Worm (Caenorhabditis elegans) whole organism, mixed stage, embryonic: ENCODE measurements around the gene F46C5.1.

Experiments
- bed-3 ChIP-seq: fragments of 200-800 bp; sonication (Bioruptor generic); optimal IDR thresholded peaks from 3 replicates; lab custom pipeline; 2018; ENCODE audit warnings: mild to moderate bottlenecking, missing genetic modification characterization, moderate library complexity, missing compliant biosample characterization
- blmp-1 ChIP-seq: fragments of 150-350 bp; optimal IDR thresholded peaks from 2 replicates; lab custom pipeline; 2014; ENCODE audit warnings: missing biosample characterization, missing genetic modification characterization
- ceh-39 ChIP-seq: fragments of 150-350 bp; optimal IDR thresholded peaks from 2 replicates; lab custom pipeline; 2014; ENCODE audit warnings: missing biosample characterization, missing genetic modification characterization
- ceh-43 ChIP-seq: fragments of 200-800 bp; sonication (Bioruptor generic); optimal IDR thresholded peaks from 2 replicates; lab custom pipeline; 2018; ENCODE audit warnings: mild to moderate bottlenecking, missing genetic modification characterization, moderate library complexity, missing compliant biosample characterization
- ceh-83 ChIP-seq: fragments of 200-800 bp; sonication (Bioruptor generic); optimal IDR thresholded peaks from 2 replicates; lab custom pipeline; 2018; ENCODE audit warnings: mild to moderate bottlenecking, missing genetic modification characterization, missing compliant biosample characterization
- ces-1 ChIP-seq: fragments of 150-350 bp; optimal IDR thresholded peaks from 2 replicates; lab custom pipeline; 2014; ENCODE audit warnings: missing biosample characterization, missing genetic modification reagents, missing genetic modification characterization
- cnd-1 ChIP-seq: fragments of 200-800 bp; sonication (Bioruptor generic); optimal IDR thresholded peaks from 2 replicates; lab custom pipeline; 2018; ENCODE audit warnings: mild to moderate bottlenecking, missing genetic modification characterization, missing compliant biosample characterization
- drap-1 ChIP-seq: fragments of 200-800 bp; sonication (Bioruptor generic); optimal IDR thresholded peaks from 3 replicates; lab custom pipeline; 2018; ENCODE audit warnings: mild to moderate bottlenecking, missing genetic modification characterization, missing compliant biosample characterization
- elt-1 ChIP-seq: sonication (generic microtip); optimal IDR thresholded peaks from 2 replicates; lab custom pipeline; 2017; ENCODE audit warnings: missing genetic modification characterization, mild to moderate bottlenecking, missing compliant biosample characterization, antibody characterized with exemption, moderate library complexity, borderline replicate concordance; ENCODE audit not compliant: insufficient read depth
- elt-3 ChIP-seq: fragments of 150-350 bp; optimal IDR thresholded peaks from 2 replicates; lab custom pipeline; 2014; ENCODE audit warnings: missing biosample characterization, missing genetic modification characterization
- flh-1 ChIP-seq: fragments of 200-800 bp; sonication (Bioruptor generic); optimal IDR thresholded peaks from 2 replicates; lab custom pipeline; 2018; ENCODE audit warnings: mild to moderate bottlenecking, missing genetic modification characterization, moderate library complexity, missing compliant biosample characterization
- ham-2 ChIP-seq: fragments of 200-800 bp; sonication (Bioruptor generic); optimal IDR thresholded peaks from 2 replicates; lab custom pipeline; 2018; ENCODE audit warnings: mild to moderate bottlenecking, missing genetic modification characterization, missing compliant biosample characterization
- hlh-1 ChIP-seq: fragments of 150-350 bp; optimal IDR thresholded peaks from 2 replicates; lab custom pipeline; 2014; ENCODE audit warnings: missing biosample characterization, missing genetic modification reagents, missing genetic modification characterization
- lin-13 ChIP-seq: fragments of 150-350 bp; optimal IDR thresholded peaks from 2 replicates; lab custom pipeline; 2014; ENCODE audit warnings: missing biosample characterization, missing genetic modification characterization
- lin-32 ChIP-seq: fragments of 200-800 bp; sonication (Bioruptor generic); optimal IDR thresholded peaks from 2 replicates; lab custom pipeline; 2018; ENCODE audit warnings: mild to moderate bottlenecking, missing genetic modification characterization, missing compliant biosample characterization
- lsy-2 ChIP-seq: fragments of 150-350 bp; optimal IDR thresholded peaks from 2 replicates; lab custom pipeline; 2014; ENCODE audit warnings: missing biosample characterization, missing genetic modification characterization
- mab-5 ChIP-seq: fragments of 150-350 bp; optimal IDR thresholded peaks from 2 replicates; lab custom pipeline; 2014; ENCODE audit warnings: missing biosample characterization, missing genetic modification characterization
- mep-1 ChIP-seq: fragments of 150-350 bp; optimal IDR thresholded peaks from 2 replicates; lab custom pipeline; 2017; ENCODE audit warnings: missing biosample characterization, missing genetic modification reagents, missing genetic modification characterization, inconsistent platforms
- mls-2 ChIP-seq: sonication (generic microtip); optimal IDR thresholded peaks from 2 replicates; lab custom pipeline; 2016; ENCODE audit warnings: mild to moderate bottlenecking, missing genetic modification characterization, moderate library complexity, missing compliant biosample characterization
- nhr-12 ChIP-seq: fragments of 150-350 bp; optimal IDR thresholded peaks from 2 replicates; lab custom pipeline; 2014; ENCODE audit warnings: missing biosample characterization, missing genetic modification characterization
- nhr-2 ChIP-seq: fragments of 150-350 bp; optimal IDR thresholded peaks from 2 replicates; lab custom pipeline; 2014; ENCODE audit warnings: missing biosample characterization, missing genetic modification characterization
- nhr-237 ChIP-seq: fragments of 150-350 bp; optimal IDR thresholded peaks from 2 replicates; lab custom pipeline; 2014; ENCODE audit warnings: missing biosample characterization, missing genetic modification characterization
- nhr-28 ChIP-seq: fragments of 150-350 bp; optimal IDR thresholded peaks from 2 replicates; lab custom pipeline; 2014; ENCODE audit warnings: missing biosample characterization, missing genetic modification characterization
- nhr-76 ChIP-seq: sonication (generic microtip); optimal IDR thresholded peaks from 2 replicates; lab custom pipeline; 2017; ENCODE audit warnings: missing biosample characterization, missing genetic modification characterization
- sem-2 ChIP-seq: fragments of 200-800 bp; sonication (Bioruptor generic); optimal IDR thresholded peaks from 2 replicates; lab custom pipeline; 2018; ENCODE audit warnings: mild to moderate bottlenecking, missing genetic modification characterization, missing compliant biosample characterization
- snpc-4 ChIP-seq: fragments of 150-350 bp; optimal IDR thresholded peaks from 2 replicates; lab custom pipeline; 2014; ENCODE audit warnings: missing biosample characterization, missing genetic modification characterization
- sptf-1 ChIP-seq: sonication (generic microtip); optimal IDR thresholded peaks from 2 replicates; lab custom pipeline; 2017; ENCODE audit warnings: mild to moderate bottlenecking, missing genetic modification characterization, moderate library complexity, missing compliant biosample characterization
- tbx-8 ChIP-seq: fragments of 200-800 bp; sonication (Bioruptor generic); optimal IDR thresholded peaks from 2 replicates; lab custom pipeline; 2018; ENCODE audit warnings: mild to moderate bottlenecking, missing genetic modification characterization, moderate library complexity, missing compliant biosample characterization
- unc-120 ChIP-seq: sonication (generic microtip); optimal IDR thresholded peaks from 2 replicates; lab custom pipeline; 2017; ENCODE audit warnings: missing genetic modification characterization, missing compliant biosample characterization; ENCODE audit not compliant: poor library complexity, severe bottlenecking
- unc-62 ChIP-seq: fragments of 150-350 bp; optimal IDR thresholded peaks from 2 replicates; lab custom pipeline; 2014; ENCODE audit warnings: missing biosample characterization, missing genetic modification reagents, missing genetic modification characterization
- zip-8 ChIP-seq: fragments of 150-350 bp; optimal IDR thresholded peaks from 2 replicates; lab custom pipeline; 2014; ENCODE audit warnings: missing biosample characterization, missing genetic modification characterization
- ztf-11 ChIP-seq: fragments of 150-350 bp; optimal IDR thresholded peaks from 2 replicates; lab custom pipeline; 2014; ENCODE audit warnings: missing biosample characterization, missing genetic modification characterization

F46C5.1 gene

ce11 chrII:8821140-8821595, at the start of gene F46C5.1:
Gene F46C5.1, minus strand, starts transcription at chrII:8821190.
- TF ChIP-seq mep-1 (tag; lab: Kevin White, UChicago) (no peak), sem-2 (GFP tag; lab: Kevin White, UChicago) (no peak)

DNA sequence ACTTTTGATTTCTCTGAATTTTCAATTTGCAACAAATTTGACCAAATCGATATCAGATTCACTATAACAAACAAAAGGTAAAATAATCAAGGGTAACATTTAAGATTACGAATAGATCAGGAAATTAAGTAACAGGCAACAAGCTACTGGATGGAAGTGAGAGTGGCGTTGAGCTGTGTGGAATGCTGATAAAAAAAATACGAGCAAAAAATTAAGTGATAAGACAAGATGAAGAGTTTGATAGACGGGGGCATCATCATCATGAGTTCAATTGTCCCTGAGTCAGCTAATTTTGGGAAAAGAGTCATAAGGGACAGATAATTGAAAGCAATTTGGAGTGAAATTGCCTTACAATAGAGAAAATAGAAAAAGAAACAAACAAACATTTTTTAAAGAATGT, 45.9 kb upstream of the F46C5.1 start:
- TF ChIP-seq lin-32, result no peak
- no peak for TF ChIP-seq nhr-237 (tag; lab: Kevin White, UChicago)
- TF ChIP-seq tbx-8, result no peak
- no peak for TF ChIP-seq ceh-39 (tag; lab: Kevin White, UChicago)
- no peak for TF ChIP-seq ces-1 (GFP tag; lab: Kevin White, UChicago)
- TF ChIP-seq lsy-2 (tag; lab: Kevin White, UChicago), result no peak
- TF ChIP-seq ztf-11 (tag; lab: Kevin White, UChicago), result no peak
- TF ChIP-seq mls-2 (tag; lab: Kevin White, UChicago), result no peak
- no peak for TF ChIP-seq ceh-43
- no peak for TF ChIP-seq nhr-12
- TF ChIP-seq snpc-4 (tag; lab: Kevin White, UChicago), result no peak
- TF ChIP-seq hlh-1 (tag; lab: Kevin White, UChicago), result no peak
- TF ChIP-seq sptf-1, result no peak
- no peak for TF ChIP-seq nhr-28 (tag; lab: Kevin White, UChicago)
- TF ChIP-seq elt-1 (tag; lab: Kevin White, UChicago), result no peak

DNA sequence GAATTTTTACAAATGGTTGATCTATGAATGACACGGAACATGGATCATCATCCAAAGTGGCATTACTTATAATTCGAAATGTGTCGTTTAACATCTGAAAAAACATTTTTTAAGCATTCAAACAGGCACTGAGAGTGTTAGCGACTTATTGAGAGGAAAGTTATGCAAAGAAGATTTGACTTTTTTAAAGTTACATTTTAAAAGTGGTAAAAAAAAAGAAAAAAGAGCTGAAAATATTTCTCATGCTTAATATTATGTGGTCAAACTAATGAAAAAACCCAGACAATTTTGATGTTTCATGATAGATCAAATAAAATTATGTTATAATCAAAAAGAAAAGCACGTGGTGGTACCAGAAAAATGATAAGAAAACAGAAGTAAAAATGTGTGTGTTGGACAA, 44.1 kb upstream of the F46C5.1 start, which contains the start of gene npr-20:
Gene npr-20 (minus strand): TSS at position 101 of the 400 bp plus-strand sequence.
- TF ChIP-seq mab-5 (tag; lab: Kevin White, UChicago) (no peak), sptf-1 (no peak), blmp-1 (tag; lab: Kevin White, UChicago) (no peak), nhr-237 (tag; lab: Kevin White, UChicago) (no peak), nhr-2 (tag; lab: Kevin White, UChicago) (no peak), ham-2 (GFP tag; lab: Kevin White, UChicago) (no peak), sem-2 (GFP tag; lab: Kevin White, UChicago) (no peak), ces-1 (GFP tag; lab: Kevin White, UChicago) (no peak), drap-1 (GFP tag; lab: Kevin White, UChicago) (no peak), ceh-83 (GFP tag; lab: Kevin White, UChicago) (no peak), flh-1 (GFP tag; lab: Kevin White, UChicago) (no peak), lin-13 (tag; lab: Kevin White, UChicago) (no peak), mls-2 (tag; lab: Kevin White, UChicago) (no peak), ceh-39 (tag; lab: Kevin White, UChicago) (no peak), elt-1 (tag; lab: Kevin White, UChicago) (no peak), hlh-1 (tag; lab: Kevin White, UChicago) (no peak), nhr-12 (no peak), cnd-1 (tag; lab: Kevin White, UChicago) (no peak), bed-3 (GFP tag; lab: Kevin White, UChicago) (no peak)
- TF ChIP-seq, all 35 proteins: peak for 0

- TF ChIP-seq nhr-76 (tag; lab: Kevin White, UChicago), result no peak
- TF ChIP-seq unc-120 (tag; lab: Kevin White, UChicago), result no peak
- no peak for TF ChIP-seq cnd-1 (tag; lab: Kevin White, UChicago)
- no peak for TF ChIP-seq nhr-237 (tag; lab: Kevin White, UChicago)
- TF ChIP-seq ztf-11 (tag; lab: Kevin White, UChicago), result no peak
- no peak for TF ChIP-seq hlh-1 (tag; lab: Kevin White, UChicago)
- TF ChIP-seq ceh-43, result no peak
- no peak for TF ChIP-seq elt-3 (tag; lab: Kevin White, UChicago)
- TF ChIP-seq ham-2 (GFP tag; lab: Kevin White, UChicago), result no peak
- TF ChIP-seq unc-62 (GFP tag; lab: Kevin White, UChicago), result no peak
- no peak for TF ChIP-seq ceh-83 (GFP tag; lab: Kevin White, UChicago)
- no peak for TF ChIP-seq drap-1 (GFP tag; lab: Kevin White, UChicago)
These were observed 38.6 kb upstream of the F46C5.1 start, which contains the start of gene snb-6 for ce11 chrII:8859596-8859995. Gene snb-6, minus strand, starts transcription at chrII:8859696.

DNA sequence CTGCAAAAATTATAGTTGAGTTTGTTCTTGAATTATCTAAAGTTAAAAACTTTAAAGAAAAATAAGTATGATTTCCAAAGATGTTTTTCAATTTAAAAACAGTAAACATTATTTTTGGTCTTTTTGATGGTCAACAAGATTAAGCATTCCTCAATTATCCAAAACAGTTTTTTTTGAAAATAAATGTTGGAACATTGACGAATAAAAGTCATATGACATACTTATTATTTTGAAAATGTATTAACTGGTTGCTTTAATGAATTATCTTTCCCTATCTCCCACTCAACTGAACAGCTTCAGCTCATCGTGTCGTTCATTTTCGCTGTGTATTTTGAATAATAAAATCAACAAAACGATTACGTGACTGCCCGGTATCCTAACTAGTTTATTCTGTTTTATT, 36.1 kb upstream of the F46C5.1 start:
- TF ChIP-seq flh-1 (GFP tag; lab: Kevin White, UChicago), result no peak
- TF ChIP-seq ztf-11 (tag; lab: Kevin White, UChicago), result no peak
- TF ChIP-seq ham-2 (GFP tag; lab: Kevin White, UChicago), result no peak
- no peak for TF ChIP-seq nhr-28 (tag; lab: Kevin White, UChicago)
- no peak for TF ChIP-seq unc-62 (GFP tag; lab: Kevin White, UChicago)
- no peak for TF ChIP-seq lin-13 (tag; lab: Kevin White, UChicago)
- TF ChIP-seq mls-2 (tag; lab: Kevin White, UChicago), result no peak
- no peak for TF ChIP-seq nhr-237 (tag; lab: Kevin White, UChicago)
- no peak for TF ChIP-seq drap-1 (GFP tag; lab: Kevin White, UChicago)
- no peak for TF ChIP-seq elt-3 (tag; lab: Kevin White, UChicago)
- TF ChIP-seq mab-5 (tag; lab: Kevin White, UChicago), result no peak
- TF ChIP-seq sem-2 (GFP tag; lab: Kevin White, UChicago), result no peak
- TF ChIP-seq mep-1 (tag; lab: Kevin White, UChicago), result no peak
- no peak for TF ChIP-seq zip-8 (tag; lab: Kevin White, UChicago)
- no peak for TF ChIP-seq blmp-1 (tag; lab: Kevin White, UChicago)
- no peak for TF ChIP-seq ceh-83 (GFP tag; lab: Kevin White, UChicago)
- TF ChIP-seq ceh-43, result no peak
- TF ChIP-seq nhr-12, result no peak
